Fruit fly (Drosophila melanogaster) whole organism, prepupa: Measurements from ENCODE around the gene CG3088.
A peak's percentile ranks its signal among the peaks of the same experiment; 100 is the strongest.

Experiments
- CG10631 ChIP-seq: fragments of 200-800 bp; sonication (Bioruptor generic); optimal IDR thresholded peaks from 2 replicates; lab custom pipeline; 2016; ENCODE audit warnings: missing biosample characterization, missing genetic modification characterization
- CG15336 ChIP-seq: fragments of 200-800 bp; sonication (Bioruptor generic); IDR thresholded peaks from 2 replicates; pipeline ENCODE4 v1.3.6; 2022; ENCODE audit warnings: missing biosample characterization, missing genetic modification characterization
- CG1621 ChIP-seq: fragments of 200-800 bp; sonication (Bioruptor generic); optimal IDR thresholded peaks from 3 replicates; lab custom pipeline; 2018; ENCODE audit warnings: missing biosample characterization, mild to moderate bottlenecking, missing genetic modification characterization
- CG31627 ChIP-seq: fragments of 200-800 bp; sonication (Bioruptor generic); optimal IDR thresholded peaks from 3 replicates; lab custom pipeline; 2016; ENCODE audit warnings: missing biosample characterization, missing genetic modification characterization
- CG34406 ChIP-seq: fragments of 200-800 bp; sonication (Bioruptor generic); optimal IDR thresholded peaks from 3 replicates; lab custom pipeline; 2016; ENCODE audit warnings: missing biosample characterization, missing genetic modification characterization
- CG3919 ChIP-seq: fragments of 200-800 bp; sonication (Bioruptor generic); optimal IDR thresholded peaks from 3 replicates; lab custom pipeline; 2016; ENCODE audit warnings: missing biosample characterization, missing genetic modification characterization
- CG4318 ChIP-seq: fragments of 200-800 bp; sonication (Bioruptor generic); optimal IDR thresholded peaks from 3 replicates; lab custom pipeline; 2017; ENCODE audit warnings: missing biosample characterization, mild to moderate bottlenecking, missing genetic modification characterization
- CG6163 ChIP-seq: fragments of 200-800 bp; sonication (Bioruptor generic); IDR thresholded peaks from 3 replicates; pipeline ENCODE4 v1.3.6; 2022; ENCODE audit warnings: missing biosample characterization, missing genetic modification characterization
- CG6276 ChIP-seq: fragments of 200-800 bp; sonication (Bioruptor generic); optimal IDR thresholded peaks from 2 replicates; lab custom pipeline; 2017; ENCODE audit warnings: missing biosample characterization, mild to moderate bottlenecking, missing genetic modification characterization
- CG6792 ChIP-seq: fragments of 200-800 bp; sonication (Bioruptor generic); optimal IDR thresholded peaks from 3 replicates; lab custom pipeline; 2016; ENCODE audit warnings: missing biosample characterization, missing genetic modification characterization
- CG6808 ChIP-seq: fragments of 200-800 bp; sonication (Bioruptor generic); optimal IDR thresholded peaks from 3 replicates; lab custom pipeline; 2017; ENCODE audit warnings: missing biosample characterization, missing genetic modification characterization, mild to moderate bottlenecking, moderate library complexity, missing genetic modification reagents
- CG7368 ChIP-seq: fragments of 200-800 bp; sonication (Bioruptor generic); optimal IDR thresholded peaks from 3 replicates; lab custom pipeline; 2016; ENCODE audit warnings: missing biosample characterization, missing genetic modification characterization
- CG9139 ChIP-seq: fragments of 200-800 bp; sonication (Bioruptor generic); optimal IDR thresholded peaks from 3 replicates; lab custom pipeline; 2017; ENCODE audit warnings: missing biosample characterization, mild to moderate bottlenecking, missing genetic modification characterization
- Eip75B ChIP-seq: fragments of 200-800 bp; sonication (Bioruptor generic); optimal IDR thresholded peaks from 3 replicates; lab custom pipeline; 2016; ENCODE audit warnings: missing biosample characterization, missing genetic modification characterization
- Ets96B ChIP-seq: fragments of 200-800 bp; optimal IDR thresholded peaks from 2 replicates; lab custom pipeline; 2019; ENCODE audit warnings: missing biosample characterization, mild to moderate bottlenecking, missing genetic modification characterization, moderate library complexity
- Gug ChIP-seq: fragments of 200-800 bp; sonication (Bioruptor generic); IDR thresholded peaks from 2 replicates; pipeline ENCODE4 v1.3.6; 2022; ENCODE audit warnings: missing biosample characterization, missing genetic modification characterization
- Hr38 ChIP-seq: sonication (Bioruptor generic); optimal IDR thresholded peaks from 2 replicates; lab custom pipeline; 2016; ENCODE audit warnings: missing biosample characterization, missing genetic modification characterization
- Hr39 ChIP-seq: fragments of 200-800 bp; sonication (Bioruptor generic); optimal IDR thresholded peaks from 2 replicates; lab custom pipeline; 2016; ENCODE audit warnings: missing biosample characterization, missing genetic modification characterization
- Hr4 ChIP-seq: fragments of 200-800 bp; sonication (Bioruptor generic); optimal IDR thresholded peaks from 3 replicates; lab custom pipeline; 2016; ENCODE audit warnings: missing biosample characterization, missing genetic modification characterization
- Lpt ChIP-seq: fragments of 200-800 bp; sonication (Bioruptor generic); optimal IDR thresholded peaks from 3 replicates; lab custom pipeline; 2016; ENCODE audit warnings: missing biosample characterization, missing genetic modification characterization
- Smox ChIP-seq: fragments of 200-800 bp; sonication (Bioruptor generic); optimal IDR thresholded peaks from 3 replicates; lab custom pipeline; 2016; ENCODE audit warnings: missing biosample characterization, missing genetic modification characterization
- Sox102F ChIP-seq: fragments of 200-800 bp; sonication (Bioruptor generic); optimal IDR thresholded peaks from 2 replicates; lab custom pipeline; 2016; ENCODE audit warnings: missing biosample characterization, mild to moderate bottlenecking, missing genetic modification characterization
- Sox14 ChIP-seq: fragments of 200-800 bp; sonication (Bioruptor generic); optimal IDR thresholded peaks from 3 replicates; lab custom pipeline; 2016; ENCODE audit warnings: missing biosample characterization, missing genetic modification characterization
- achi ChIP-seq: fragments of 200-800 bp; sonication (Bioruptor generic); optimal IDR thresholded peaks from 3 replicates; lab custom pipeline; 2016; ENCODE audit warnings: missing biosample characterization, missing genetic modification characterization
- cyc ChIP-seq: fragments of 200-800 bp; sonication (Bioruptor generic); optimal IDR thresholded peaks from 3 replicates; lab custom pipeline; 2016; ENCODE audit warnings: missing biosample characterization, missing genetic modification characterization
- dac ChIP-seq: fragments of 200-800 bp; sonication (Bioruptor generic); optimal IDR thresholded peaks from 2 replicates; lab custom pipeline; 2017; ENCODE audit warnings: missing biosample characterization, mild to moderate bottlenecking, missing genetic modification characterization
- dsx ChIP-seq: fragments of 200-800 bp; optimal IDR thresholded peaks from 3 replicates; lab custom pipeline; 2019; ENCODE audit warnings: missing biosample characterization, mild to moderate bottlenecking, missing genetic modification characterization, moderate library complexity; ENCODE audit not compliant: poor library complexity, severe bottlenecking
- fd59A ChIP-seq: fragments of 200-800 bp; sonication (Bioruptor generic); optimal IDR thresholded peaks from 2 replicates; lab custom pipeline; 2017; ENCODE audit warnings: missing biosample characterization, mild to moderate bottlenecking, missing genetic modification characterization, missing genetic modification reagents
- fkh ChIP-seq: fragments of 200-800 bp; sonication (Bioruptor generic); optimal IDR thresholded peaks from 3 replicates; lab custom pipeline; 2017; ENCODE audit warnings: missing biosample characterization, mild to moderate bottlenecking, missing genetic modification characterization, moderate library complexity
- pdm3 ChIP-seq: fragments of 200-800 bp; sonication (Bioruptor generic); optimal IDR thresholded peaks from 3 replicates; lab custom pipeline; 2016; ENCODE audit warnings: missing biosample characterization, missing genetic modification characterization
- salr ChIP-seq, 2 experiments: fragments of 200-800 bp; sonication (Bioruptor generic); optimal IDR thresholded peaks; 3 replicates each; lab custom pipeline; 2016 to 2018; ENCODE audit warnings: missing biosample characterization in 2 of 2, missing genetic modification characterization in 2 of 2, mild to moderate bottlenecking in 1 of 2
- svp ChIP-seq: fragments of 200-800 bp; sonication (Bioruptor generic); peaks from one replicate; lab custom pipeline; 2016; ENCODE audit warnings: missing biosample characterization, missing genetic modification characterization
- topi ChIP-seq: fragments of 200-800 bp; sonication (Bioruptor generic); optimal IDR thresholded peaks from 3 replicates; lab custom pipeline; 2016; ENCODE audit warnings: missing biosample characterization, missing genetic modification characterization
- vri ChIP-seq: fragments of 200-800 bp; sonication (Bioruptor generic); optimal IDR thresholded peaks from 3 replicates; lab custom pipeline; 2016; ENCODE audit warnings: missing biosample characterization, mild to moderate bottlenecking, missing genetic modification characterization

The CG3088 gene

dm6 chr3L:9629910-9630309 lies 28.8 kb upstream of the CG3088 start:
- no peak for TF ChIP-seq pdm3 (GFP tag; lab: Kevin White, UChicago)
- no peak for TF ChIP-seq Ets96B
- TF ChIP-seq svp: no peak
- TF ChIP-seq Sox102F: no peak
- TF ChIP-seq fkh: peak; percentile 94
- TF ChIP-seq, all 60 proteins: peak for 1

dm6 chr3L:9629093-9629492 lies 28.0 kb upstream of the CG3088 start, which contains the start of gene Or67b:
Or67b (minus strand) TSS chr3L:9629193.
- TF ChIP-seq Hr4 (no peak), CG4318 (GFP tag; lab: Kevin White, UChicago) (no peak), CG34406 (GFP tag; lab: Kevin White, UChicago) (no peak), CG6792 (no peak), Hr39 (GFP tag; lab: Kevin White, UChicago) (no peak), topi (GFP tag; lab: Kevin White, UChicago) (no peak), fd59A (GFP tag; lab: Kevin White, UChicago) (no peak), CG31627 (GFP tag; lab: Kevin White, UChicago) (no peak), CG10631 (GFP tag; lab: Kevin White, UChicago) (no peak), Sox14 (no peak)
- TF ChIP-seq, all 60 proteins: peak for 0

- TF ChIP-seq CG7368 (GFP tag; lab: Kevin White, UChicago): no peak
- no peak for TF ChIP-seq Hr38 (GFP tag; lab: Kevin White, UChicago)
- no peak for TF ChIP-seq CG15336 (GFP tag; lab: Robert Waterston, UW)
- TF ChIP-seq CG1621 (tag; lab: Kevin White, UChicago): no peak
- no peak for TF ChIP-seq dac
- TF ChIP-seq CG6276: no peak
- no peak for TF ChIP-seq Sox102F
These were observed 27.3 kb upstream of the CG3088 start, which contains the start of gene Cyp40 for dm6 chr3L:9628376-9628775. Cyp40 (plus strand) TSS chr3L:9628676.

dm6 chr3L:9624014-9624413 lies 22.9 kb upstream of the CG3088 start, which contains the start of gene CG3335:
CG3335 (plus strand) TSS chr3L:9624237.
- no peak for TF ChIP-seq CG6276
- no peak for TF ChIP-seq Gug
- no peak for TF ChIP-seq Smox (GFP tag; lab: Kevin White, UChicago)
- TF ChIP-seq fd59A (GFP tag; lab: Kevin White, UChicago): no peak
- no peak for TF ChIP-seq Sox14
- TF ChIP-seq Hr39 (GFP tag; lab: Kevin White, UChicago): no peak
- TF ChIP-seq cyc (GFP tag; lab: Kevin White, UChicago): no peak
- TF ChIP-seq Eip75B: no peak
- no peak for TF ChIP-seq CG7368 (GFP tag; lab: Kevin White, UChicago)
- no peak for TF ChIP-seq CG6808 (GFP tag; lab: Kevin White, UChicago)
- TF ChIP-seq Sox102F: no peak
- no peak for TF ChIP-seq dsx

dm6 chr3L:9615443-9616141 lies 14.5 kb upstream of the CG3088 start:
- no peak for TF ChIP-seq CG4318 (GFP tag; lab: Kevin White, UChicago)
- peak; percentile 64 for TF ChIP-seq svp
- TF ChIP-seq pdm3 (GFP tag; lab: Kevin White, UChicago): no peak
- TF ChIP-seq vri (GFP tag; lab: Kevin White, UChicago): peak; percentile 73
- no peak for TF ChIP-seq Lpt
- TF ChIP-seq dac: no peak
- TF ChIP-seq Sox102F: no peak
- no peak for TF ChIP-seq CG9139 (GFP tag; lab: Kevin White, UChicago)
- no peak for TF ChIP-seq CG7368 (GFP tag; lab: Kevin White, UChicago)
- peak; percentile 22 for TF ChIP-seq fkh
- no peak for TF ChIP-seq achi (GFP tag; lab: Kevin White, UChicago)
- TF ChIP-seq CG1621 (tag; lab: Kevin White, UChicago): no peak
- no peak for TF ChIP-seq CG6163 (GFP tag; lab: Robert Waterston, UW)
- no peak for TF ChIP-seq CG15336 (GFP tag; lab: Robert Waterston, UW)
- TF ChIP-seq CG3919 (GFP tag; lab: Kevin White, UChicago): no peak
- no peak for TF ChIP-seq CG34406 (GFP tag; lab: Kevin White, UChicago)
- no peak for TF ChIP-seq Sox14
- no peak for TF ChIP-seq salr (GFP tag; optimal IDR thresholded peaks at IDR 0.05; lab: Kevin White, UChicago)
